Worm (Caenorhabditis elegans) whole organism, dauer: ENCODE measurements around the gene zgpa-1.

Experiments used
- unc-62 ChIP-seq: sonication (generic microtip); optimal IDR thresholded peaks from 2 replicates; lab custom pipeline; 2017; ENCODE audit warnings: missing biosample characterization, missing genetic modification reagents, missing genetic modification characterization

zgpa-1 gene

DNA sequence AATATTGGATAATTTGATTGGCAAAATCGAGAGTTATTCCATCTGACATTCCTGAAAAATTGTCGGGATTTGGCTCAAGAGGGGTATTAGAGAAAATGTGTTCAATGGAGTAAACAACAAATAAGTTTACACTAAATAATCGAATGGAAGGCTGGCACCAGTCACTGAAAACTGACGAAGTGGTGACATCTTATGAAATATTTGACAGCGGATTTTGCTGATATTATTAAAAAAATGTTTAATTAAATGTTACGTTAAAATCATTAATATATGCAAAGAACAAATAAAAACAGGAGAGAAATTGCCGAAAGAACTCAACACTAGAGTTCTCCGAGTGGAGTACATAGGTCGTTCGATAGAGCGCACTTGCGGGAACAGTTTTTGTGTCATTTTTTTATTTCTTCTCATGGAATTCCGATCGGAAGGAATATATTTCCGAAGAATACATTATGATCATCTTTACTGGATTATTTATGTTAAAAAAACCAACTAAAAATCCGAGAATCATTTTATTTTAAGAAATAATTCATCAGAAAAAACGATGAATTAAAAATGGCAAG lies 27.0 kb downstream of the zgpa-1 start, which contains the start of gene tag-322:
TSS of gene tag-322 (minus strand) at position 51 of the 560 bp plus-strand sequence.
- no peak for TF ChIP-seq unc-62 (GFP tag; lab: Kevin White, UChicago)

DNA sequence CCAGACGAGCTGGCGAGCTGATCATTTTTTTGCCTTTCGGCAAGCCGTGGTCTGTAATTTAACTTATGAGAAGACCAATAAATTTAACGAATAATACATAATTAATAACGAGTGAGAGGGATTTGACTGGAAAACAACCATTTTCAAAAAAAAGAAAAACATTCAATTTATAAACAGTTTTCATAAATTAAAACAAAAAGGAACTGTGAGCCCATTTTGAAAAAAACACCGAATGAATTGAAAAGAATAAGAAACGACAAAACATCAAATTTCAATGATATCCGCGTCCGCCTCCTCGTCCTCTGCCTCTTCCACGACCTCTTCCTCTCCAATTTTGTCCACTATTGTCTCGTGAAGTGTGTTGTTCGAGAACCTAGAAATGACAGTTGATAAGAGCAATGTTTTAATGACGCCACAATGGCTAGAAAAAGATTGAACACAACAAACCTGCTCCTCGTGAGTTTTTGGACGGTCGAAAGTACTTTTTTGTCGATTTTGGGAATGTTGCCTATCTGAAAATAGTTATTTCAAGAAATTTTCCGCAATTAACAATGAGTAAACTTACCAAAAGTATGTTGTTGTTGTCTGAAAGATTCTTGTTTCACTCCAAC lies 28.7 kb downstream of the zgpa-1 start, which contains the start of gene tag-321:
TSS of gene tag-321 (minus strand) at position 51 of the 611 bp plus-strand sequence.
- no peak for TF ChIP-seq unc-62 (GFP tag; lab: Kevin White, UChicago)

DNA sequence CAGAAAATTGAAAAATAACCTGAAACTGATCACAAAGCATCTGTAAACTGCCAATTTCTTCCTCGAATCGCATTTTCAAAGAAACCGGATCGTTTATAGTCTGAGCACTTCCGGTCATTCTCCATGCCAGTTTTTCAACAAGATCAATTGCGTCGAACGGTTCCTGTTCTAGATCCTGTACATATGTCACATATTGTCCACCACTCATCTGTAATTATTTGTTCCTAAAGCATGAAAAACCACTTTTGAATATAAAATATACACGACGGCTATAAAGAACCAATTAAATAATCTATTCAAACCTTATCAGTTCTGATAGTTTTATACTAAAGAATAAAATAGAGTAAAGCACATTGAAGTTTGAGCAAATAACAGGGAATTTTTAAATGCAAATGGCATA lies 30.3 kb downstream of the zgpa-1 start, which contains the start of gene sec-10:
TSS of gene sec-10 (minus strand) at position 208 of the 400 bp plus-strand sequence.
- TF ChIP-seq unc-62 (GFP tag; lab: Kevin White, UChicago): no peak

DNA sequence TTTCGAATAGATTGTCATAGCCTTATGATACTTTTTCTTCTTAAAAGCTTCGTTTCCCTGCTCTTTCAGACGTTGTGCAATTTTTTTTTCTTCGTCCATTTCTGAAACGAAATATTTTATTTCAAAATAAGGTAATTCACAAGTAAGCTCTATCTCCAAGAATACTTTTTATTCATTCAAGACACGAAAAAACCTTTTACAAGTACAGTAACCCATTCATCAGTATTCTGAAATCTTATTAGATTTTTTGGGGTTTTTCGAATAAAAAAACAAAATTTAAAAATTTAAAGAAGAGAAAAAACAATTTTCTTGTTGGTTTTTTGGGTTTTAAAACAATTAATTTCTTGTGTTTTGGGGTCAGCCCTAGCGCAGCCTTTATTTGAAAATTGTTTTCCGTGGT lies 33.7 kb downstream of the zgpa-1 start, which contains the start of gene rpap-3:
TSS of gene rpap-3 (minus strand) at position 101 of the 400 bp plus-strand sequence.
- TF ChIP-seq unc-62 (GFP tag; lab: Kevin White, UChicago): no peak

DNA sequence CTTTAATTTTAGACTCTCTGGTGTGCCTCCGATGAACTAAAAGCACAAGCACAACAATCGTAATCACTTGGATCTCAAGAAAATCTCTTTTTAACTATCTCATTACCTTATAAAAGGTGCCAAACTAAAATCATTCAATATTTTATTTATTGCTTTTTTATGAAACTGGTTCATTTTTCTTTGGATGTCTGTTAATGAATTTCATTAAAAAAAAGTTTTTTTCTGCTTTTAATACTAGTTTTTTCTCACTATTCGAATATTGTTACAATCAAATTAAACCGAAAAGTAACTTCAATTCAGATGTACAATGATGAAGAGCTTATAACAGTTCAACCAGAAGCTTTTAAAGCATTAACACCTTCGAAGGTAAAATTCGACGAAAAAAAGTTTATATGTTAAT lies 36.9 kb downstream of the zgpa-1 start, which contains the start of gene swd-2.1:
TSS of gene swd-2.1 (plus strand) at position 301 of the 400 bp plus-strand sequence.
- no peak for TF ChIP-seq unc-62 (GFP tag; lab: Kevin White, UChicago)

DNA sequence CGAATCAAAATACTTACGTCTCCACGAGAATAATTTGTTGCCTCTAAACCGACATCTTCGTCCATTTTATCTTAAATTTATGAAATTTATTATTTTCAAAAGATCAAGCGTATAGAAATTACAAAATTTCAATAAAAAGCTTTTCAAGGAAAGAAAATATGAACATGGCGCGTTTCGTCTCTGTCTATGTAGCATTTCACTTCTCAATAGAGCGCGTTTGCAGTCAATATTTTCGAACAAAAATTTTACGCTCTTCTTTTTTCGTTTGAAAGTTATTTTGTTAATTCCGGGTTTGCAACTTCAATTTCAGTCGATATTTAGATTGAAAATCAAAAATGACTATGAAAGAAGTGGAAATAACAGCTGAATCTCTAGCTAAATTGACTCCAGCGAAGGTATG lies 38.4 kb downstream of the zgpa-1 start, which contains the start of the genes hcf-1 and swd-2.2:
TSS of gene hcf-1 (minus strand) at position 70 of the 400 bp plus-strand sequence.
TSS of gene swd-2.2 (plus strand) at position 206 of the 400 bp plus-strand sequence.
- no peak for TF ChIP-seq unc-62 (GFP tag; lab: Kevin White, UChicago)

DNA sequence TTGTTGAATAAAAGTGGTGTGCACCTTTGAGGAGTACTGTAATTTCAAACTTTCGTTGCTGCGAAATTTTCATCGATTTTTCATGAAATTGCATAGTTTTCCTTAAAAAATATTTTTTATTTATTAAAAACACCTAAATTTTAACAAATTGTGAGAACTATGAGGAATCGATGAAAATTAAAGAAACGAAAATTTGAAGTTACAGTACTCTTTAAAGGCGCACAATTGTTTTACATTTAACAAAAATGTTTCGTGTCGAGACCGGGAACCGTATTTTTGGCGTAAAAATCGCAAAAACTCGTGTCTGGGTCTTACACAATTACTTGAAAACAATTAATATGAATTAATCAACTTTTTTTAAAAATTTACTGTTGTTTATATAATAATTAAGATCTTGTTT lies 42.4 kb downstream of the zgpa-1 start, which contains the start of gene rdl-1:
TSS of gene rdl-1 (minus strand) at position 101 of the 400 bp plus-strand sequence.
- TF ChIP-seq unc-62 (GFP tag; lab: Kevin White, UChicago): no peak

DNA sequence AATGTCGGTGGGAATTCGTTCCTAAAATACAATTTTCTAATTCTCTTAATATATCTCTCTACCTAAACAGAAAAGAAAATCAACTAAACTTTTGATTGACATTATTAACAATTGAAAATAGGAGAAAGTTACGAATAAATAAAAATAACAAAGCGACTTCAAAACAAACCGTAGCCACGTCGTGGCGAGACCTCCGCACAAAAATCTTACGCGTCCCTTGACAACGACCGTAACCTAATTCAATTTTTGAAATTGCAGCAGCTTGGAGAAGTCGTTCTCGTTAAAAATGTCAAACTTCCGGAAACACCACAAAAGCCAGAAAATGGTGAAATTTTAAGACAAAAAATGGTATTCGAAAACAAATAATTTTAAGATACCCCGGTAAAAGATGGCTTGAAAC lies 48.3 kb downstream of the zgpa-1 start:
- TF ChIP-seq unc-62 (GFP tag; lab: Kevin White, UChicago): no peak

DNA sequence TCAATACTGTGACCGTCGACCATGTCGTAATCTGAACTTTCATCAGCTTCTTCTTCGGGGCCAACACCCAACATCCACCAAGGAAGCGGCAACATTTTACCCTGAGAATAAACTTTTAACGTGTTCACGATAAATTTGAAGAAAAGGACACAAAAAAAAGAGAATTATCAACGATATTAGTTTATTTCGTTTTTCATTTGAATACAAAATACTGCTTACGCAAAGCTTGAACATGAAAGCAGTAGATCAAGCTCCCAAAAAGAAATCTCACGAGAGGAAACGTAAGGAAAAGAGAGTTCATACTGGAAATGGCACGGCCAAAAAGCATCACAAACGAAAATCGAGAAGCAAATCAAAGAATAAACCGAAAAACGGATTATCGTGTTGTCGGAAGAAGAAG lies 48.9 kb downstream of the zgpa-1 start, which contains the start of the genes C46A5.6 and C46A5.1:
TSS of gene C46A5.6 (minus strand) at position 101 of the 400 bp plus-strand sequence.
TSS of gene C46A5.1 (plus strand) at position 184 of the 400 bp plus-strand sequence.
- no peak for TF ChIP-seq unc-62 (GFP tag; lab: Kevin White, UChicago)
